Worm (Caenorhabditis elegans): ENCODE results near the gene stt-3.

stt-3 gene

DNA sequence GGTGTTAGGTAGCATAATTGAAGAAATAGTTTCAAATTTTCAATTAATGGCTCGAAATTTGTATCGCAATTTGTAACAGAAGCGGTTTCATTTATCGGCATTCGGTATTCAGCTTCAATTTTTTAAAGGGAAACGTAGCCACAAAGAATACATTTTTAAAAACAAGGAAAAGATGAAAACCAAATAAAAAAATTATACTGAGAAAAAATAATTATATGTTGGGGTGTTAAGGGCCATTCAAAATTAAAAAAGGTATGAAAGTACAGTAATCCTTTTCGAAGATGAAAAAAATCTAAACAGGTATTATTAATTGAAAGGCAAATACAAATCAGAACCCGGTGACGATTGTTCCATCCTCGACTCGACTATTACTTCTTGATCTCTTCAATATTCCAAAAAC lies 9.8 kb downstream of the stt-3 start, which contains the start of gene srg-1:
Gene srg-1, minus strand, starts transcription at position 101 of the 400 bp plus-strand sequence.
- TF ChIP-seq ces-1 (GFP tag; optimal IDR thresholded peaks at IDR 0.05) (no peak), hlh-1 (tag; optimal IDR thresholded peaks at IDR 0.05) (no peak), unc-62 (GFP tag; optimal IDR thresholded peaks at IDR 0.05) (no peak), ceh-83 (GFP tag; optimal IDR thresholded peaks at IDR 0.05) (no peak), snpc-4 (tag; optimal IDR thresholded peaks at IDR 0.05) (no peak)

DNA sequence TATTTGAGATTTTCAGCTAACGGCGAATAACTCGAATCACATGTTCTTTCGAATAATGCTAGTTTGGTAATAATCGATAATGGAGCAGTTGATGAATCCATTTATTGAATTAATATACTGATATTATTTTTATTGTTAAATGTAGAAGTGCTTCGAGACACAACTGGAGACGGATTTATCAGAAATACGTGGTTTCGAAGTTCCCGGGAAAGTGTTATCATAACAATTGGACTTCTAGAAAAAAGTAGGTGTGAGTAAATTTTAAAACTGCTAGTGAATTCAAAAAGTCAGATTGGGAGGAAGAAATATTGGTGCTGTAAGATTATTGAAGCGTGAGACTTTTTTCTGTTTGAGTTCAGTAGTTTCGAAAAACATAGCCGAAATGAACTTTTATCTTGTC lies 11.7 kb downstream of the stt-3 start, which contains the start of gene srg-2:
Gene srg-2, minus strand, starts transcription at position 101 of the 400 bp plus-strand sequence.
- no peak for TF ChIP-seq ham-2 (GFP tag; optimal IDR thresholded peaks at IDR 0.05)
- no peak for TF ChIP-seq ces-1 (GFP tag; optimal IDR thresholded peaks at IDR 0.05)
- no peak for TF ChIP-seq blmp-1 (tag; optimal IDR thresholded peaks at IDR 0.05)
- no peak for TF ChIP-seq sptf-1 (tag; optimal IDR thresholded peaks at IDR 0.05)
- no peak for TF ChIP-seq nhr-2 (tag; optimal IDR thresholded peaks at IDR 0.05)
- TF ChIP-seq bed-3 (GFP tag; optimal IDR thresholded peaks at IDR 0.05), result no peak
- TF ChIP-seq nhr-237 (tag; optimal IDR thresholded peaks at IDR 0.05), result no peak
- TF ChIP-seq unc-39 (tag; optimal IDR thresholded peaks at IDR 0.05), result no peak
- no peak for TF ChIP-seq ceh-83 (GFP tag; optimal IDR thresholded peaks at IDR 0.05)
- no peak for TF ChIP-seq nhr-76 (tag; optimal IDR thresholded peaks at IDR 0.05)
- TF ChIP-seq mab-5 (tag; optimal IDR thresholded peaks at IDR 0.05), result no peak
- TF ChIP-seq unc-120 (tag; optimal IDR thresholded peaks at IDR 0.05; ENCODE audit: poor library complexity, severe bottlenecking), result no peak
- no peak for TF ChIP-seq sem-2 (GFP tag; optimal IDR thresholded peaks at IDR 0.05)
- no peak for TF ChIP-seq drap-1 (GFP tag; optimal IDR thresholded peaks at IDR 0.05)
- no peak for TF ChIP-seq cnd-1 (tag; optimal IDR thresholded peaks at IDR 0.05)
- no peak for TF ChIP-seq snpc-4 (tag; optimal IDR thresholded peaks at IDR 0.05)
- no peak for TF ChIP-seq unc-62 (GFP tag; optimal IDR thresholded peaks at IDR 0.05)
- TF ChIP-seq tbx-8 (GFP tag; optimal IDR thresholded peaks at IDR 0.05), result no peak
- no peak for TF ChIP-seq nhr-12 (tag; optimal IDR thresholded peaks at IDR 0.05)
- no peak for TF ChIP-seq ztf-11 (tag; optimal IDR thresholded peaks at IDR 0.05)

DNA sequence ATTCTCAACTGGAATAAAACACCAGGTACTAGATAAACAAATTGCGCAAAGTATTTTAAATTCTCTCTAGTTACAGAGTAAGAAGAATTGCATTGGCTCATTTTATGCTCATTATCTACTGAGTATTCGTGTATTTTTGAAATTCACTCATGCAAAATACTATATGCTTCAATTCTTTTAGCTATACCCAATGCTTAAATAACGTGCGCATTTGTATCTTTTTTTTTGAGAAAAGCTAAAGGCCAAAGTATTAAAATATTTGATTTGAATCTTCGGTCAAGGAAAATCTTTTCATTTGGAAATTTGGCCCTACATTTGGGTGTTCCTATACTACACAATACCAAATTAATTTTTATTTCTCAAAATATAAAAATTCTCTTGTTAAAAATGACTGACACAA lies 13.5 kb downstream of the stt-3 start, which contains the start of gene srg-4:
Gene srg-4, minus strand, starts transcription at position 101 of the 400 bp plus-strand sequence.
- no peak for TF ChIP-seq lsy-2 (tag; optimal IDR thresholded peaks at IDR 0.05)
- TF ChIP-seq pha-4 (tag; optimal IDR thresholded peaks at IDR 0.05), result no peak
- TF ChIP-seq mab-5 (tag; optimal IDR thresholded peaks at IDR 0.05), result no peak
- no peak for TF ChIP-seq nhr-28 (tag; optimal IDR thresholded peaks at IDR 0.05)
- TF ChIP-seq M03D4.4 (tag; optimal IDR thresholded peaks at IDR 0.05), result no peak
- TF ChIP-seq snpc-4 (tag; optimal IDR thresholded peaks at IDR 0.05), result no peak
- no peak for TF ChIP-seq flh-1 (GFP tag; optimal IDR thresholded peaks at IDR 0.05)
- TF ChIP-seq sptf-1 (tag; optimal IDR thresholded peaks at IDR 0.05), result no peak

DNA sequence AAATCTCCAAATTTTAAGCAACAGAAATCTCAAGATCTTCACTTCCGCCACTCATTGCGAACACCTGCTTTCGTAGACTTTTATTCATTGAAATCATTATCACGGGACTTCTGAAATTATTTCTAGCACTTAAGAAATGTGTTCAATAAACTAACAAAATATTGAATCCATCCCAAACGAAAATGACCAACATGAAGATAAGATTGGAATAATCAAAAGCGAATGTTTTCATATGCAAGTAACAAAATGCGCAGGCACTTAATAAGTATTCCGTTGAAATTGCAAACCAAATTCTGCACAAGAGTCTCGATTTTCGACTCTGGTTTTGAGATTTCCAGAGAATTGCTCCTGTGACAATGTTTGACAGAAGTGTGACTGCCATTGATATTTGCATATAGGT lies 16.0 kb downstream of the stt-3 start, which contains the start of gene srg-5:
Gene srg-5, minus strand, starts transcription at position 101 of the 400 bp plus-strand sequence.
- TF ChIP-seq hlh-1 (tag; optimal IDR thresholded peaks at IDR 0.05), result no peak
- TF ChIP-seq sem-2 (GFP tag; optimal IDR thresholded peaks at IDR 0.05), result no peak
- TF ChIP-seq nhr-76 (tag; optimal IDR thresholded peaks at IDR 0.05), result no peak
- TF ChIP-seq nhr-2 (tag; optimal IDR thresholded peaks at IDR 0.05), result no peak
- no peak for TF ChIP-seq unc-62 (GFP tag; optimal IDR thresholded peaks at IDR 0.05)
- TF ChIP-seq ham-2 (GFP tag; optimal IDR thresholded peaks at IDR 0.05), result no peak
- no peak for TF ChIP-seq ceh-43 (GFP tag; optimal IDR thresholded peaks at IDR 0.05)
- no peak for TF ChIP-seq zip-8 (tag; optimal IDR thresholded peaks at IDR 0.05)
- TF ChIP-seq lin-32 (GFP tag; optimal IDR thresholded peaks at IDR 0.05), result no peak
- no peak for TF ChIP-seq sptf-1 (tag; optimal IDR thresholded peaks at IDR 0.05)
- no peak for TF ChIP-seq ces-1 (GFP tag; optimal IDR thresholded peaks at IDR 0.05)
- no peak for TF ChIP-seq snpc-4 (tag; optimal IDR thresholded peaks at IDR 0.05)

DNA sequence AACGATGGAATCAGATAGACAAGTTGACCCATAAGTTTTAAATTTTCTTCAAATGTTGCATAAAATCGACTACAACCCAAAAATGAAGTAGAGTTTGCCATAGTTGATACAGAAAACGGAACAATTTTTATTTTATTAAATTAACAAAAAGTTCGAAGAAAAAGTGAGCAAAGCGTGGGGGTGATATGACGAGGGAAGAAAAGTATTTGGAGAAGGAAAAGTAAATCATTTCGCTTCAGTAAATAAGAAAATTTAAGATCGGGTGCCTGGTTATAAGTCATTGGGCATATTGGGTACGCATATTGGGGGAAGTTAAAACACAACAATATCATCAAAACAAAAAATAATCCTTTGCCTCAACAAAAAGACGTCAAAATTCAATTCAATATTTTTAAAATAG lies 17.5 kb downstream of the stt-3 start, which contains the start of gene srg-6:
Gene srg-6, minus strand, starts transcription at position 101 of the 400 bp plus-strand sequence.
- TF ChIP-seq elt-1 (tag; optimal IDR thresholded peaks at IDR 0.05; ENCODE audit: borderline replicate concordance, insufficient read depth) (no peak), nhr-12 (tag; optimal IDR thresholded peaks at IDR 0.05) (no peak), mep-1 (tag; optimal IDR thresholded peaks at IDR 0.05) (no peak), lin-32 (GFP tag; optimal IDR thresholded peaks at IDR 0.05) (no peak), sem-2 (GFP tag; optimal IDR thresholded peaks at IDR 0.05) (no peak), lsy-2 (tag; optimal IDR thresholded peaks at IDR 0.05) (no peak), blmp-1 (tag; optimal IDR thresholded peaks at IDR 0.05) (no peak), mab-5 (tag; optimal IDR thresholded peaks at IDR 0.05) (no peak), nhr-2 (tag; optimal IDR thresholded peaks at IDR 0.05) (no peak), unc-39 (tag; optimal IDR thresholded peaks at IDR 0.05) (no peak), M03D4.4 (tag; optimal IDR thresholded peaks at IDR 0.05) (no peak), nhr-28 (tag; optimal IDR thresholded peaks at IDR 0.05) (no peak)
